Worm (Caenorhabditis elegans) whole organism, L4 larva: ENCODE measurements around the gene nprt-1.

Experiments used
- D1046.2 ChIP-seq: fragments of 200-800 bp; sonication (Bioruptor generic); IDR thresholded peaks from 2 replicates; pipeline ENCODE4 v1.3.6; 2022; ENCODE audit warnings: missing genetic modification characterization, missing compliant biosample characterization
- F10B5.3 ChIP-seq: sonication (generic microtip); optimal IDR thresholded peaks from 2 replicates; lab custom pipeline; 2016; ENCODE audit warnings: mild to moderate bottlenecking, missing genetic modification characterization, missing compliant biosample characterization
- F49E8.2 ChIP-seq: sonication (generic microtip); optimal IDR thresholded peaks from 2 replicates; lab custom pipeline; 2016; ENCODE audit warnings: missing compliant biosample characterization, mild to moderate bottlenecking, missing genetic modification characterization, borderline replicate concordance
- T20F7.1 ChIP-seq: fragments of 200-800 bp; sonication (Bioruptor generic); optimal IDR thresholded peaks from 2 replicates; lab custom pipeline; 2018; ENCODE audit warnings: mild to moderate bottlenecking, missing genetic modification characterization, missing compliant biosample characterization
- T26A8.4 ChIP-seq: fragments of 200-800 bp; sonication (Bioruptor generic); IDR thresholded peaks from 2 replicates; pipeline ENCODE4 v1.3.6; 2022; ENCODE audit warnings: missing genetic modification characterization, missing compliant biosample characterization
- arid-1 ChIP-seq: fragments of 200-800 bp; sonication (Bioruptor generic); conservative IDR thresholded peaks from 2 replicates; pipeline ENCODE4 v1.3.6; 2022; ENCODE audit warnings: missing genetic modification reagents, missing genetic modification characterization, missing compliant biosample characterization
- ceh-20 ChIP-seq: fragments of 200-800 bp; sonication (Bioruptor generic); IDR thresholded peaks from 2 replicates; pipeline ENCODE4 v1.3.6; 2022; ENCODE audit warnings: missing genetic modification reagents, missing genetic modification characterization, missing compliant biosample characterization
- ces-1 ChIP-seq: fragments of 150-350 bp; sonication (generic microtip); optimal IDR thresholded peaks from 4 replicates; lab custom pipeline; 2014; ENCODE audit warnings: missing biosample characterization, missing genetic modification reagents, missing genetic modification characterization
- daf-12 ChIP-seq: fragments of 150-350 bp; optimal IDR thresholded peaks from 2 replicates; lab custom pipeline; 2014; ENCODE audit warnings: missing biosample characterization, missing genetic modification reagents, missing genetic modification characterization
- daf-16 ChIP-seq, 3 experiments: sonication (generic microtip); optimal IDR thresholded peaks; 2 replicates each; lab custom pipeline; 2016 to 2017; ENCODE audit warnings: missing genetic modification characterization in 3 of 3, missing genetic modification reagents in 3 of 3, mild to moderate bottlenecking in 2 of 3, missing compliant biosample characterization in 2 of 3, missing biosample characterization in 1 of 3, moderate library complexity in 1 of 3
- daf-8 ChIP-seq: fragments of 200-800 bp; sonication (Bioruptor generic); IDR thresholded peaks from 2 replicates; pipeline ENCODE4 v1.3.6; 2022; ENCODE audit warnings: missing genetic modification characterization, missing compliant biosample characterization
- dmd-6 ChIP-seq: fragments of 200-800 bp; sonication (Bioruptor generic); IDR thresholded peaks from 2 replicates; pipeline ENCODE4 v1.3.6; 2022; ENCODE audit warnings: missing genetic modification reagents, missing genetic modification characterization, missing compliant biosample characterization
- dmd-8 ChIP-seq: fragments of 200-800 bp; sonication (Bioruptor generic); IDR thresholded peaks from 2 replicates; pipeline ENCODE4 v1.3.6; 2022; ENCODE audit warnings: missing genetic modification characterization, missing compliant biosample characterization
- dmd-9 ChIP-seq: fragments of 200-800 bp; sonication (Bioruptor generic); IDR thresholded peaks from 2 replicates; pipeline ENCODE4 v1.3.6; 2022; ENCODE audit warnings: missing genetic modification reagents, missing genetic modification characterization, missing compliant biosample characterization
- duxl-1 ChIP-seq: sonication (generic microtip); optimal IDR thresholded peaks from 2 replicates; lab custom pipeline; 2016; ENCODE audit warnings: mild to moderate bottlenecking, missing genetic modification characterization, moderate library complexity, missing compliant biosample characterization; ENCODE audit not compliant: poor library complexity
- dve-1 ChIP-seq: sonication (generic microtip); optimal IDR thresholded peaks from 2 replicates; lab custom pipeline; 2017; ENCODE audit warnings: antibody characterized with exemption, mild to moderate bottlenecking, missing genetic modification characterization, missing compliant biosample characterization; ENCODE audit not compliant: insufficient read depth
- egl-43 ChIP-seq: fragments of 200-800 bp; sonication (Bioruptor generic); IDR thresholded peaks from 2 replicates; pipeline ENCODE4 v1.3.6; 2022; ENCODE audit warnings: missing genetic modification reagents, missing genetic modification characterization, missing compliant biosample characterization
- hlh-11 ChIP-seq: fragments of 200-800 bp; sonication (Bioruptor generic); optimal IDR thresholded peaks from 2 replicates; lab custom pipeline; 2018; ENCODE audit warnings: mild to moderate bottlenecking, missing genetic modification characterization, missing compliant biosample characterization
- hmg-1.1 ChIP-seq: fragments of 200-800 bp; sonication (Bioruptor generic); IDR thresholded peaks from 2 replicates; pipeline ENCODE4 v1.3.6; 2022; ENCODE audit warnings: missing genetic modification reagents, missing genetic modification characterization, missing compliant biosample characterization
- jun-1 ChIP-seq: fragments of 150-350 bp; optimal IDR thresholded peaks from 2 replicates; lab custom pipeline; 2014; ENCODE audit warnings: missing biosample characterization, missing genetic modification reagents, missing genetic modification characterization
- lim-7 ChIP-seq: fragments of 200-800 bp; sonication (Bioruptor generic); IDR thresholded peaks from 2 replicates; pipeline ENCODE4 v1.3.6; 2022; ENCODE audit warnings: missing genetic modification characterization, missing compliant biosample characterization
- lin-1 ChIP-seq: fragments of 200-800 bp; sonication (Bioruptor generic); IDR thresholded peaks from 2 replicates; pipeline ENCODE4 v1.3.6; 2022; ENCODE audit warnings: missing genetic modification reagents, missing genetic modification characterization, missing compliant biosample characterization
- lin-15B ChIP-seq: fragments of 150-350 bp; sonication (generic microtip); optimal IDR thresholded peaks from 3 replicates; lab custom pipeline; 2014; ENCODE audit warnings: missing biosample characterization, missing genetic modification characterization
- lir-3 ChIP-seq: sonication (generic microtip); optimal IDR thresholded peaks from 2 replicates; lab custom pipeline; 2016; ENCODE audit warnings: mild to moderate bottlenecking, missing genetic modification characterization, missing compliant biosample characterization
- lsy-2 ChIP-seq, 2 experiments: fragments of 150-350 bp in 1 of 2; sonication (generic microtip) in 1 of 2; optimal IDR thresholded peaks; 2 replicates each; lab custom pipeline; 2014 to 2017; ENCODE audit warnings: missing biosample characterization in 2 of 2, missing genetic modification characterization in 2 of 2
- mdt-29 ChIP-seq: fragments of 200-800 bp; sonication (Bioruptor generic); IDR thresholded peaks from 2 replicates; pipeline ENCODE4 v1.3.6; 2022; ENCODE audit warnings: missing genetic modification reagents, missing genetic modification characterization, missing compliant biosample characterization
- mxl-2 ChIP-seq: fragments of 200-800 bp; sonication (Bioruptor generic); conservative IDR thresholded peaks from 2 replicates; pipeline ENCODE4 v1.3.6; 2022; ENCODE audit warnings: missing genetic modification reagents, missing genetic modification characterization, missing compliant biosample characterization
- nhr-102 ChIP-seq: sonication (generic microtip); optimal IDR thresholded peaks from 2 replicates; lab custom pipeline; 2016; ENCODE audit warnings: mild to moderate bottlenecking, missing genetic modification characterization, moderate library complexity, missing compliant biosample characterization
- nhr-237 ChIP-seq: sonication (generic microtip); optimal IDR thresholded peaks from 2 replicates; lab custom pipeline; 2017; ENCODE audit warnings: missing biosample characterization, missing genetic modification characterization
- nhr-25 ChIP-seq: sonication (generic microtip); optimal IDR thresholded peaks from 2 replicates; lab custom pipeline; 2017; ENCODE audit warnings: missing genetic modification characterization, mild to moderate bottlenecking, missing compliant biosample characterization, antibody characterized with exemption, moderate library complexity, borderline replicate concordance; ENCODE audit not compliant: insufficient read depth
- nhr-6 ChIP-seq: fragments of 150-350 bp; optimal IDR thresholded peaks from 2 replicates; lab custom pipeline; 2014; ENCODE audit warnings: missing biosample characterization, missing genetic modification characterization
- nhr-76 ChIP-seq: fragments of 150-350 bp; optimal IDR thresholded peaks from 2 replicates; lab custom pipeline; 2014; ENCODE audit warnings: missing biosample characterization, missing genetic modification characterization
- nhr-77 ChIP-seq: fragments of 150-350 bp; optimal IDR thresholded peaks from 2 replicates; lab custom pipeline; 2014; ENCODE audit warnings: missing biosample characterization, missing genetic modification characterization
- pha-4 ChIP-seq, 2 experiments: fragments of 150-350 bp in 1 of 2; fragments of 200-800 bp in 1 of 2; sonication (Bioruptor generic) in 1 of 2; IDR thresholded peaks in 1 of 2; optimal IDR thresholded peaks in 1 of 2; 2 replicates each; pipeline versions ENCODE4 v1.3.6 to Lab custom; 2014 to 2022; ENCODE audit warnings: missing genetic modification characterization in 2 of 2, missing genetic modification reagents in 2 of 2, missing biosample characterization in 1 of 2, missing compliant biosample characterization in 1 of 2
- pqm-1 ChIP-seq: sonication (generic microtip); optimal IDR thresholded peaks from 2 replicates; lab custom pipeline; 2017; ENCODE audit warnings: missing biosample characterization, missing genetic modification characterization
- rbr-2 ChIP-seq: sonication (generic microtip); optimal IDR thresholded peaks from 2 replicates; lab custom pipeline; 2016; ENCODE audit warnings: missing genotype, missing genetic modification characterization, missing compliant biosample characterization
- sdz-12 ChIP-seq: fragments of 200-800 bp; sonication (Bioruptor generic); optimal IDR thresholded peaks from 2 replicates; lab custom pipeline; 2018; ENCODE audit warnings: mild to moderate bottlenecking, missing genetic modification characterization, missing compliant biosample characterization
- spr-3 ChIP-seq: fragments of 200-800 bp; sonication (Bioruptor generic); optimal IDR thresholded peaks from 2 replicates; lab custom pipeline; 2018; ENCODE audit warnings: mild to moderate bottlenecking, missing genetic modification characterization, missing compliant biosample characterization
- tag-97 ChIP-seq: fragments of 200-800 bp; sonication (Bioruptor generic); IDR thresholded peaks from 2 replicates; pipeline ENCODE4 v1.3.6; 2022; ENCODE audit warnings: missing genetic modification characterization, missing compliant biosample characterization
- tra-1 ChIP-seq: fragments of 200-800 bp; sonication (Bioruptor generic); IDR thresholded peaks from 2 replicates; pipeline ENCODE4 v1.3.6; 2022; ENCODE audit warnings: missing genetic modification reagents, missing genetic modification characterization, missing compliant biosample characterization
- unc-130 ChIP-seq: sonication (generic microtip); optimal IDR thresholded peaks from 2 replicates; lab custom pipeline; 2016; ENCODE audit warnings: missing genetic modification reagents, missing genetic modification characterization, missing compliant biosample characterization
- unc-39 ChIP-seq: sonication (generic microtip); optimal IDR thresholded peaks from 2 replicates; lab custom pipeline; 2017; ENCODE audit warnings: missing biosample characterization, missing genetic modification characterization
- vab-7 ChIP-seq: fragments of 200-800 bp; sonication (Bioruptor generic); IDR thresholded peaks from 2 replicates; pipeline ENCODE4 v1.3.6; 2022; ENCODE audit warnings: missing genetic modification reagents, missing genetic modification characterization, missing compliant biosample characterization
- zfp-3 ChIP-seq: fragments of 200-800 bp; sonication (Bioruptor generic); conservative IDR thresholded peaks from 2 replicates; pipeline ENCODE4 v1.3.6; 2022; ENCODE audit warnings: missing genetic modification reagents, missing genetic modification characterization, missing compliant biosample characterization
- zip-2 ChIP-seq: fragments of 150-350 bp; optimal IDR thresholded peaks from 2 replicates; lab custom pipeline; 2014; ENCODE audit warnings: missing biosample characterization, missing genetic modification characterization
- ztf-7 ChIP-seq: fragments of 150-350 bp; optimal IDR thresholded peaks from 2 replicates; lab custom pipeline; 2014; ENCODE audit warnings: missing biosample characterization, missing genetic modification characterization

nprt-1 gene

ce11 chrIV:2890401-2890952 lies at the start of gene nprt-1, which contains the start of gene dib-1 (continued):
- TF ChIP-seq egl-43 (no peak), nhr-237 (no peak), dve-1 (tag; lab: Kevin White, UChicago) (peak; percentile 27)

- TF ChIP-seq F49E8.2 (tag; lab: Kevin White, UChicago), result no peak
- TF ChIP-seq duxl-1 (tag; lab: Kevin White, UChicago), result no peak
- TF ChIP-seq mxl-2 (GFP tag; lab: Robert Waterston, UW), result no peak
- no peak for TF ChIP-seq jun-1
- TF ChIP-seq T26A8.4 (GFP tag; lab: Robert Waterston, UW), result no peak
- TF ChIP-seq lin-15B (tag; lab: Kevin White, UChicago), result no peak
- no peak for TF ChIP-seq spr-3 (GFP tag; lab: Kevin White, UChicago)
- no peak for TF ChIP-seq daf-16 (GFP tag; optimal IDR thresholded peaks at IDR 0.05; lab: Kevin White, UChicago)
- TF ChIP-seq daf-16 (tag; optimal IDR thresholded peaks at IDR 0.05; lab: Kevin White, UChicago), result no peak
- TF ChIP-seq lir-3 (tag; lab: Kevin White, UChicago), result no peak
- TF ChIP-seq ces-1 (GFP tag; lab: Kevin White, UChicago), result no peak
- no peak for TF ChIP-seq daf-12
- no peak for TF ChIP-seq rbr-2 (tag; lab: Kevin White, UChicago)
- no peak for TF ChIP-seq lin-1 (GFP tag; lab: Robert Waterston, UW)
Observed at ce11 chrIV:2935194-2935593, 44.9 kb upstream of the nprt-1 start.

ce11 chrIV:2931228-2931627 lies 41.0 kb upstream of the nprt-1 start, which contains the start of gene samt-1:
TSS of gene samt-1 (plus strand) at chrIV:2931403.
- TF ChIP-seq pha-4 (GFP tag; IDR thresholded peaks at IDR 0.05; lab: Robert Waterston, UW) (no peak), pha-4 (tag; optimal IDR thresholded peaks at IDR 0.05; lab: Kevin White, UChicago) (no peak), unc-130 (GFP tag; lab: Kevin White, UChicago) (no peak), dmd-8 (no peak), pqm-1 (tag; lab: Kevin White, UChicago) (peak; percentile 1), nhr-102 (tag; lab: Kevin White, UChicago) (no peak), daf-8 (GFP tag; lab: Robert Waterston, UW) (no peak), lim-7 (GFP tag; lab: Robert Waterston, UW) (no peak), egl-43 (no peak), tra-1 (GFP tag; lab: Robert Waterston, UW) (no peak), daf-12 (no peak), dmd-6 (GFP tag; lab: Robert Waterston, UW) (peak; percentile 20; the same call in 1 of the 2 replicates), tag-97 (GFP tag; lab: Robert Waterston, UW) (no peak), D1046.2 (GFP tag; lab: Robert Waterston, UW) (no peak), nhr-25 (tag; lab: Kevin White, UChicago) (no peak), F10B5.3 (tag; lab: Kevin White, UChicago) (no peak), nhr-76 (tag; lab: Kevin White, UChicago) (no peak), ztf-7 (no peak), zip-2 (tag; lab: Kevin White, UChicago) (no peak), zfp-3 (GFP tag; lab: Robert Waterston, UW) (no peak), dve-1 (tag; lab: Kevin White, UChicago) (peak; percentile 11), ceh-20 (GFP tag; lab: Robert Waterston, UW) (no peak), arid-1 (GFP tag; lab: Robert Waterston, UW) (no peak), vab-7 (GFP tag; lab: Robert Waterston, UW) (no peak), unc-39 (no peak), lin-1 (GFP tag; lab: Robert Waterston, UW) (no peak), hmg-1.1 (GFP tag; lab: Robert Waterston, UW) (no peak), dmd-9 (GFP tag; lab: Robert Waterston, UW) (no peak), hlh-11 (peak; percentile 7), lsy-2 (tag; optimal IDR thresholded peaks at IDR 0.05; lab: Kevin White, UChicago) (no peak), nhr-77 (tag; lab: Kevin White, UChicago) (no peak), mdt-29 (GFP tag; lab: Robert Waterston, UW) (no peak), rbr-2 (tag; lab: Kevin White, UChicago) (no peak), T20F7.1 (GFP tag; lab: Kevin White, UChicago) (no peak), sdz-12 (GFP tag; lab: Kevin White, UChicago) (no peak), nhr-6 (tag; lab: Kevin White, UChicago) (no peak)
